Worm (Caenorhabditis elegans): ENCODE data around the gene sdha-1.

The sdha-1 gene

ce11 chrX:8523000-8523399, 22.8 kb downstream of the sdha-1 start:
- no peak for TF ChIP-seq nhr-23 (tag; optimal IDR thresholded peaks at IDR 0.05)
- TF ChIP-seq fos-1 (tag; optimal IDR thresholded peaks at IDR 0.05), result no peak
- no peak for TF ChIP-seq daf-12 (tag; optimal IDR thresholded peaks at IDR 0.05)

ce11 chrX:8521614-8522013, 24.2 kb downstream of the sdha-1 start, which contains the start of gene C03G5.14:
TSS of gene C03G5.14 (plus strand) at chrX:8521914.
- TF ChIP-seq lin-15B (tag; optimal IDR thresholded peaks at IDR 0.05) (no peak), ceh-16 (tag; optimal IDR thresholded peaks at IDR 0.05) (no peak), snpc-4 (tag; optimal IDR thresholded peaks at IDR 0.05) (no peak), nhr-11 (tag; optimal IDR thresholded peaks at IDR 0.05) (no peak), daf-12 (tag; optimal IDR thresholded peaks at IDR 0.05) (no peak), nhr-25 (tag; optimal IDR thresholded peaks at IDR 0.05) (no peak), pqm-1 (tag; optimal IDR thresholded peaks at IDR 0.05) (no peak), egl-27 (tag; optimal IDR thresholded peaks at IDR 0.05) (no peak), nhr-23 (tag; optimal IDR thresholded peaks at IDR 0.05) (no peak), eor-1 (tag; optimal IDR thresholded peaks at IDR 0.05) (no peak), skn-1 (tag; optimal IDR thresholded peaks at IDR 0.05) (no peak), nhr-43 (tag; optimal IDR thresholded peaks at IDR 0.05; ENCODE audit: poor library complexity, severe bottlenecking) (no peak)

- TF ChIP-seq nhr-25 (tag; optimal IDR thresholded peaks at IDR 0.05), result no peak
- TF ChIP-seq nfya-1 (tag; optimal IDR thresholded peaks at IDR 0.05; ENCODE audit: insufficient read depth), result no peak
- TF ChIP-seq hmg-11 (tag; optimal IDR thresholded peaks at IDR 0.05), result no peak
These were observed 25.4 kb downstream of the sdha-1 start, which contains the start of gene H03E18.2 for ce11 chrX:8520402-8520801. TSS of gene H03E18.2 (minus strand) at chrX:8520502.

ce11 chrX:8509088-8509487, 36.7 kb downstream of the sdha-1 start:
- TF ChIP-seq ama-1 (optimal IDR thresholded peaks at IDR 0.05) (no peak), pha-4 (tag; optimal IDR thresholded peaks at IDR 0.05) (no peak), elt-2 (tag; optimal IDR thresholded peaks at IDR 0.05) (no peak), nhr-77 (tag; optimal IDR thresholded peaks at IDR 0.05) (no peak), nhr-12 (tag; optimal IDR thresholded peaks at IDR 0.05) (no peak), snpc-4 (tag; optimal IDR thresholded peaks at IDR 0.05) (no peak), lin-15B (tag; optimal IDR thresholded peaks at IDR 0.05) (no peak), elt-1 (tag; optimal IDR thresholded peaks at IDR 0.05) (no peak), pqm-1 (tag; optimal IDR thresholded peaks at IDR 0.05) (no peak), tbx-2 (tag; optimal IDR thresholded peaks at IDR 0.05) (no peak), elt-3 (tag; optimal IDR thresholded peaks at IDR 0.05) (no peak), eor-1 (tag; optimal IDR thresholded peaks at IDR 0.05) (no peak), hmg-11 (tag; optimal IDR thresholded peaks at IDR 0.05) (no peak), zag-1 (tag; optimal IDR thresholded peaks at IDR 0.05) (no peak), fkh-10 (GFP tag; optimal IDR thresholded peaks at IDR 0.05) (no peak), ZK546.5 (tag; optimal IDR thresholded peaks at IDR 0.05) (no peak), lin-39 (tag; optimal IDR thresholded peaks at IDR 0.05) (no peak)

- TF ChIP-seq nhr-25 (tag; optimal IDR thresholded peaks at IDR 0.05), result no peak
- no peak for TF ChIP-seq nhr-67 (tag; optimal IDR thresholded peaks at IDR 0.05)
- no peak for TF ChIP-seq nhr-28 (tag; optimal IDR thresholded peaks at IDR 0.05)
- no peak for TF ChIP-seq ztf-4 (tag; optimal IDR thresholded peaks at IDR 0.05)
- no peak for TF ChIP-seq eor-1 (tag; optimal IDR thresholded peaks at IDR 0.05)
- no peak for TF ChIP-seq mml-1 (tag; optimal IDR thresholded peaks at IDR 0.05)
- TF ChIP-seq aly-2 (tag; optimal IDR thresholded peaks at IDR 0.05), result no peak
- TF ChIP-seq fkh-10 (GFP tag; optimal IDR thresholded peaks at IDR 0.05), result no peak
- no peak for TF ChIP-seq pha-4 (tag; optimal IDR thresholded peaks at IDR 0.05)
- TF ChIP-seq ceh-28 (tag; optimal IDR thresholded peaks at IDR 0.05), result no peak
- no peak for TF ChIP-seq unc-62 (GFP tag; optimal IDR thresholded peaks at IDR 0.05)
- no peak for TF ChIP-seq ceh-9 (tag; optimal IDR thresholded peaks at IDR 0.05)
- TF ChIP-seq nhr-77 (tag; optimal IDR thresholded peaks at IDR 0.05), result no peak
- TF ChIP-seq ceh-82 (tag; optimal IDR thresholded peaks at IDR 0.05), result no peak
These were observed 38.2 kb downstream of the sdha-1 start, which contains the start of gene H03E18.1 for ce11 chrX:8507576-8507975. TSS of gene H03E18.1 (plus strand) at chrX:8507876.

All from whole organism, L3 larva.